Fruit fly (Drosophila melanogaster) whole organism, embryonic: ENCODE results near the gene VhaSFD.

Source experiments
- Atf6 ChIP-seq: fragments of 200-800 bp; sonication (Bioruptor generic); IDR thresholded peaks from 2 replicates; pipeline ENCODE4 v1.3.6; 2022; ENCODE audit warnings: missing biosample characterization, missing genetic modification characterization
- Bgb ChIP-seq: fragments of 200-800 bp; sonication (Bioruptor generic); IDR thresholded peaks from 2 replicates; pipeline ENCODE4 v1.3.6; 2022; ENCODE audit warnings: missing biosample characterization, missing genetic modification characterization; ENCODE audit not compliant: partially characterized antibody
- CG11695 ChIP-seq: fragments of 200-800 bp; sonication (Bioruptor generic); IDR thresholded peaks from 3 replicates; pipeline ENCODE4 v1.3.6; 2022; ENCODE audit warnings: missing biosample characterization, missing genetic modification characterization
- CG12299 ChIP-seq: fragments of 200-800 bp; sonication (Bioruptor generic); optimal IDR thresholded peaks from 2 replicates; lab custom pipeline; 2018; ENCODE audit warnings: missing biosample characterization, mild to moderate bottlenecking, missing genetic modification characterization
- CG13775 ChIP-seq: fragments of 200-800 bp; sonication (Bioruptor generic); optimal IDR thresholded peaks from 3 replicates; lab custom pipeline; 2017; ENCODE audit warnings: missing biosample characterization, mild to moderate bottlenecking, missing genetic modification characterization
- CG14441 ChIP-seq: fragments of 200-800 bp; sonication (Bioruptor generic); IDR thresholded peaks from 2 replicates; pipeline ENCODE4 v1.3.6; 2022; ENCODE audit warnings: missing biosample characterization, missing genetic modification characterization
- CG14667 ChIP-seq: fragments of 200-800 bp; sonication (Bioruptor generic); IDR thresholded peaks from 2 replicates; pipeline ENCODE4 v1.3.6; 2022; ENCODE audit warnings: missing biosample characterization, missing genetic modification characterization
- CG14860 ChIP-seq: fragments of 200-800 bp; sonication (Bioruptor generic); IDR thresholded peaks from 3 replicates; pipeline ENCODE4 v1.3.6; 2022; ENCODE audit warnings: missing biosample characterization, missing genetic modification characterization; ENCODE audit not compliant: partially characterized antibody
- CG14965 ChIP-seq: fragments of 200-800 bp; sonication (Bioruptor generic); optimal IDR thresholded peaks from 2 replicates; lab custom pipeline; 2016; ENCODE audit warnings: missing biosample characterization, missing genetic modification characterization, borderline replicate concordance
- CG15073 ChIP-seq: fragments of 200-800 bp; sonication (Bioruptor generic); optimal IDR thresholded peaks from 2 replicates; lab custom pipeline; 2016; ENCODE audit warnings: missing biosample characterization, missing genetic modification characterization
- CG15479 ChIP-seq: fragments of 200-800 bp; sonication (Bioruptor generic); optimal IDR thresholded peaks from 3 replicates; lab custom pipeline; 2019; ENCODE audit warnings: missing biosample characterization, mild to moderate bottlenecking, missing genetic modification characterization, moderate library complexity
- CG17612 ChIP-seq: fragments of 200-800 bp; sonication (Bioruptor generic); IDR thresholded peaks from 2 replicates; pipeline ENCODE4 v1.3.6; 2022; ENCODE audit warnings: missing biosample characterization, missing genetic modification characterization
- CG1792 ChIP-seq: fragments of 200-800 bp; sonication (Bioruptor generic); optimal IDR thresholded peaks from 2 replicates; lab custom pipeline; 2016; ENCODE audit warnings: missing biosample characterization, missing genetic modification characterization
- CG2129 ChIP-seq: fragments of 200-800 bp; sonication (Bioruptor generic); IDR thresholded peaks from 2 replicates; pipeline ENCODE4 v1.3.6; 2022; ENCODE audit warnings: missing biosample characterization, missing genetic modification characterization; ENCODE audit not compliant: partially characterized antibody
- CG2199 ChIP-seq: fragments of 200-800 bp; sonication (Bioruptor generic); IDR thresholded peaks from 3 replicates; pipeline ENCODE4 v1.3.6; 2022; ENCODE audit warnings: missing biosample characterization, missing genetic modification characterization
- CG30403 ChIP-seq: fragments of 200-800 bp; sonication (Bioruptor generic); optimal IDR thresholded peaks from 3 replicates; lab custom pipeline; 2016; ENCODE audit warnings: missing biosample characterization, missing genetic modification characterization
- CG3281 ChIP-seq: fragments of 200-800 bp; sonication (Bioruptor generic); optimal IDR thresholded peaks from 3 replicates; lab custom pipeline; 2017; ENCODE audit warnings: missing biosample characterization, mild to moderate bottlenecking, missing genetic modification characterization
- CG4328 ChIP-seq: fragments of 200-800 bp; sonication (Bioruptor generic); optimal IDR thresholded peaks from 3 replicates; lab custom pipeline; 2017; ENCODE audit warnings: missing biosample characterization, missing genetic modification reagents, missing genetic modification characterization
- CG7372 ChIP-seq: fragments of 200-800 bp; sonication (Bioruptor generic); IDR thresholded peaks from 2 replicates; pipeline ENCODE4 v1.3.6; 2022; ENCODE audit warnings: missing biosample characterization, missing genetic modification characterization
- CG7786 ChIP-seq: fragments of 200-800 bp; sonication (Bioruptor generic); optimal IDR thresholded peaks from 2 replicates; lab custom pipeline; 2016; ENCODE audit warnings: missing biosample characterization, missing genetic modification characterization
- CG8388 ChIP-seq: fragments of 200-800 bp; sonication (Bioruptor generic); optimal IDR thresholded peaks from 2 replicates; lab custom pipeline; 2019; ENCODE audit warnings: missing biosample characterization, mild to moderate bottlenecking, missing genetic modification characterization, moderate library complexity
- CHES-1-like ChIP-seq: fragments of 200-800 bp; sonication (Bioruptor generic); optimal IDR thresholded peaks from 2 replicates; lab custom pipeline; 2016; ENCODE audit warnings: missing biosample characterization, missing genetic modification characterization
- CrebB ChIP-seq: fragments of 200-800 bp; sonication (Bioruptor generic); optimal IDR thresholded peaks from 3 replicates; lab custom pipeline; 2018; ENCODE audit warnings: missing biosample characterization, mild to moderate bottlenecking, missing genetic modification characterization
- D ChIP-seq, 2 experiments: fragments of 200-800 bp in 1 of 2; fragments of >200 bp in 1 of 2; sonication (Bioruptor generic) in 1 of 2; optimal IDR thresholded peaks; 2 replicates in 1 of 2; 3 replicates in 1 of 2; lab custom pipeline; 2017; ENCODE audit warnings: mild to moderate bottlenecking in 1 of 2, missing biosample characterization in 1 of 2, missing genetic modification characterization in 1 of 2, missing genetic modification reagents in 1 of 2
- Fer2 ChIP-seq: fragments of 200-800 bp; sonication (Bioruptor generic); optimal IDR thresholded peaks from 2 replicates; lab custom pipeline; 2018; ENCODE audit warnings: missing biosample characterization, mild to moderate bottlenecking, missing genetic modification characterization, moderate library complexity
- Gug ChIP-seq: fragments of 200-800 bp; sonication (Bioruptor generic); IDR thresholded peaks from 4 replicates; pipeline ENCODE4 v1.3.6; 2022; ENCODE audit warnings: missing biosample characterization, missing genetic modification characterization
- Jarid2 ChIP-seq: fragments of 200-800 bp; sonication (Bioruptor generic); optimal IDR thresholded peaks from 3 replicates; lab custom pipeline; 2017; ENCODE audit warnings: mild to moderate bottlenecking, missing biosample characterization, missing genetic modification reagents, missing genetic modification characterization
- Mrtf ChIP-seq: fragments of 200-800 bp; sonication (Bioruptor generic); IDR thresholded peaks from 3 replicates; pipeline ENCODE4 v1.3.6; 2022; ENCODE audit warnings: missing biosample characterization, missing genetic modification characterization
- Oli ChIP-seq: fragments of 200-800 bp; sonication (Bioruptor generic); optimal IDR thresholded peaks from 2 replicates; lab custom pipeline; 2018; ENCODE audit warnings: missing biosample characterization, mild to moderate bottlenecking, missing genetic modification characterization, moderate library complexity
- Opbp ChIP-seq: fragments of 200-800 bp; sonication (Bioruptor generic); IDR thresholded peaks from 3 replicates; pipeline ENCODE4 v1.3.6; 2022; ENCODE audit warnings: missing biosample characterization, missing genetic modification characterization; ENCODE audit not compliant: partially characterized antibody
- Ptx1 ChIP-seq: fragments of 200-800 bp; sonication (Bioruptor generic); IDR thresholded peaks from 2 replicates; pipeline ENCODE4 v1.3.6; 2022; ENCODE audit warnings: missing biosample characterization, missing genetic modification characterization
- ash1 ChIP-seq: fragments of 200-800 bp; sonication (Bioruptor generic); optimal IDR thresholded peaks from 2 replicates; lab custom pipeline; 2018; ENCODE audit warnings: missing biosample characterization, mild to moderate bottlenecking, missing genetic modification characterization
- cato ChIP-seq: fragments of 200-800 bp; sonication (Bioruptor generic); optimal IDR thresholded peaks from 2 replicates; lab custom pipeline; 2016; ENCODE audit warnings: missing biosample characterization, missing genetic modification characterization, borderline replicate concordance
- cwo ChIP-seq: fragments of 200-800 bp; sonication (Bioruptor generic); optimal IDR thresholded peaks from 3 replicates; lab custom pipeline; 2017; ENCODE audit warnings: missing biosample characterization, missing genetic modification characterization, mild to moderate bottlenecking, moderate library complexity, missing genetic modification reagents
- dpn ChIP-seq, 2 experiments: fragments of 200-800 bp; sonication (Bioruptor generic); optimal IDR thresholded peaks; 3 replicates each; lab custom pipeline; 2016; ENCODE audit warnings: missing biosample characterization in 2 of 2, missing genetic modification characterization in 2 of 2
- emc ChIP-seq: fragments of 200-800 bp; sonication (Bioruptor generic); optimal IDR thresholded peaks from 2 replicates; lab custom pipeline; 2016; ENCODE audit warnings: missing biosample characterization, missing genetic modification characterization
- eyg ChIP-seq: fragments of 200-800 bp; sonication (Bioruptor generic); optimal IDR thresholded peaks from 3 replicates; lab custom pipeline; 2016; ENCODE audit warnings: missing biosample characterization, missing genetic modification characterization
- fd64A ChIP-seq: fragments of 200-800 bp; sonication (Bioruptor generic); optimal IDR thresholded peaks from 3 replicates; lab custom pipeline; 2018; ENCODE audit warnings: missing biosample characterization, mild to moderate bottlenecking, missing genetic modification characterization
- grn ChIP-seq: fragments of 200-800 bp; sonication (Bioruptor generic); optimal IDR thresholded peaks from 3 replicates; lab custom pipeline; 2017; ENCODE audit warnings: missing biosample characterization, missing genetic modification characterization
- gt ChIP-seq: fragments of 200-800 bp; sonication (Bioruptor generic); IDR thresholded peaks from 2 replicates; pipeline ENCODE4 v1.3.6; 2022; ENCODE audit warnings: missing biosample characterization, missing genetic modification characterization
- klu ChIP-seq: fragments of 200-800 bp; sonication (Bioruptor generic); IDR thresholded peaks from 2 replicates; pipeline ENCODE4 v1.3.6; 2022; ENCODE audit warnings: missing biosample characterization, missing genetic modification characterization
- knrl ChIP-seq: fragments of 200-800 bp; sonication (Bioruptor generic); IDR thresholded peaks from 3 replicates; pipeline ENCODE4 v1.3.6; 2022; ENCODE audit warnings: missing biosample characterization, missing genetic modification characterization; ENCODE audit not compliant: partially characterized antibody
- nom ChIP-seq: fragments of 200-800 bp; sonication (Bioruptor generic); optimal IDR thresholded peaks from 2 replicates; lab custom pipeline; 2017; ENCODE audit warnings: missing biosample characterization, missing genetic modification characterization, mild to moderate bottlenecking, moderate library complexity, missing genetic modification reagents
- rib ChIP-seq: fragments of 200-800 bp; sonication (Bioruptor generic); IDR thresholded peaks from 2 replicates; pipeline ENCODE4 v1.3.6; 2022; ENCODE audit warnings: missing biosample characterization, missing genetic modification characterization
- salm ChIP-seq: fragments of 200-800 bp; sonication (Bioruptor generic); optimal IDR thresholded peaks from 2 replicates; lab custom pipeline; 2018; ENCODE audit warnings: missing biosample characterization, mild to moderate bottlenecking, missing genetic modification characterization
- slbo ChIP-seq: fragments of 200-800 bp; sonication (Bioruptor generic); IDR thresholded peaks from 2 replicates; pipeline ENCODE4 v1.3.6; 2022; ENCODE audit warnings: missing biosample characterization, missing genetic modification characterization
- tap ChIP-seq: fragments of 200-800 bp; optimal IDR thresholded peaks from 3 replicates; lab custom pipeline; 2019; ENCODE audit warnings: missing biosample characterization, mild to moderate bottlenecking, missing genetic modification characterization, moderate library complexity
- zfh2 ChIP-seq: fragments of 200-800 bp; sonication (Bioruptor generic); optimal IDR thresholded peaks from 2 replicates; lab custom pipeline; 2016; ENCODE audit warnings: missing biosample characterization, missing genetic modification characterization

The VhaSFD gene

DNA sequence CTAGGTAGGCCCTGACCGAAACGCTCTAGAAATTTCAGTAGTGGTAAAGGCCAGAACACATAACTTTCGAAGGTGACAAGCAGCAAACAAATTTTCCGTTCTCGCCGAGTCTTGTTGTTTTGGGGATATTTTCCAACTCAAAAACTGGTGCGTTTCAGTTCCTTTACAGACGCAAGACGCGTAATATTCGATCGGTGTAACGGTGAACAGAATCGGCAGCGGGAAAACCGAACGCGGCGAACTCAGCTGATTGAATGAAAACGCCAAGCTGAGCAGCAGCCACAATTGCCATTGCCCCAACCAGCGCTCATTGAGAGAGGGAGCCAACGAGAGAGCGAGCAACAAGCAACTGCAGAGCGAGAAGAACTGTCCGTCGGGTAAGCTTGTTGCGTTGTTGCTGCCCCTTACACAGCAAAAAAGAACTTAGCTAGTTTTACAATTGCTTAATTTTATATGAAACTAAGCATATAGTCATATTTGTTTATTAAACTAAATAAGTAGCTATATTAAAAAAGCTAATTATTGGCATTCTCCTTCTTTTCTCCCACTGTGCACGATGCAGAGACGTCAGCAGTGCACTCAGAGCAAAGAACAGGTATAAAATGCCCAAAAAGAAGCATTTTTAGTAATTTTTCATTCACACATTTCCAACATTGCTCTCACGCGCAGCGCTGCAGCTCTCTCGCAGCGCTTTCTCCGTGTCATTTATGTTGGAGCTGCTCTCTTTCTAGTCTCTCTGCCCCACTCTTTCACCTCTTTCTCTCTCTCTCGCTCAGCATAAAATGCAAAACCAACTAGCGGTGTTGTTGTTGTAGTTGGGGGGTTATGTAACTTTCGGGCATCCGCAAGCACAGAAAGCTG is 11.6 kb downstream of the VhaSFD start, which contains the start of the genes Cyt-c-d and CG31808 (continued):
- TF ChIP-seq Opbp (GFP tag; lab: Robert Waterston, UW): no peak
- peak; percentile 91 for TF ChIP-seq CG4328
- TF ChIP-seq CG14441: peak; percentile 97
- TF ChIP-seq CG3281 (GFP tag; lab: Kevin White, UChicago): peak; percentile 93
- peak; percentile 84 for TF ChIP-seq Fer2 (tag; lab: Kevin White, UChicago)
- 0 out of 3 replicates have a peak, but pooled peaks have one; percentile 12 for TF ChIP-seq CG14860
- TF ChIP-seq grn (GFP tag; lab: Kevin White, UChicago): peak; percentile 76
- TF ChIP-seq dpn (GFP tag; optimal IDR thresholded peaks at IDR 0.05; lab: Kevin White, UChicago): peak; percentile 95 to 97
- TF ChIP-seq klu: peak; percentile 87
- TF ChIP-seq CG15073 (GFP tag; lab: Kevin White, UChicago): peak; percentile 80
- TF ChIP-seq Bgb (GFP tag; lab: Robert Waterston, UW): peak; percentile 58
- peak; percentile 95 for TF ChIP-seq CG7372
- TF ChIP-seq CG15479: no peak
- peak; percentile 97 for TF ChIP-seq CG2199
- TF ChIP-seq ash1 (GFP tag; lab: Kevin White, UChicago): no peak
- TF ChIP-seq D (optimal IDR thresholded peaks at IDR 0.05; lab: Kevin White, UChicago): no peak
- peak; percentile 97 for TF ChIP-seq D (GFP tag; optimal IDR thresholded peaks at IDR 0.05; lab: Kevin White, UChicago)
- TF ChIP-seq CG12299 (tag; lab: Kevin White, UChicago): peak; percentile 96
- peak; percentile 58 for TF ChIP-seq CG14965
- peak; percentile 96 for TF ChIP-seq Mrtf (GFP tag; lab: Robert Waterston, UW)
- peak; percentile 96 for TF ChIP-seq Atf6 (GFP tag; lab: Robert Waterston, UW)
- TF ChIP-seq CG8388 (GFP tag; lab: Kevin White, UChicago): peak; percentile 97
- TF ChIP-seq gt: peak; percentile 95
- no peak for TF ChIP-seq knrl
- TF ChIP-seq nom (GFP tag; lab: Kevin White, UChicago): peak; percentile 89
- TF ChIP-seq CG7786 (GFP tag; lab: Kevin White, UChicago): peak; percentile 89
- peak; percentile 72 for TF ChIP-seq emc (GFP tag; lab: Kevin White, UChicago)
- TF ChIP-seq CG17612 (GFP tag; lab: Robert Waterston, UW): peak; percentile 85
- TF ChIP-seq Ptx1 (GFP tag; lab: Robert Waterston, UW): peak; percentile 98
- peak; percentile 97 for TF ChIP-seq CG11695 (GFP tag; lab: Robert Waterston, UW)
- TF ChIP-seq CG2129 (GFP tag; lab: Robert Waterston, UW): no peak
- peak; percentile 92 for TF ChIP-seq Gug (GFP tag; lab: Robert Waterston, UW)
- peak; percentile 90 for TF ChIP-seq CG1792 (GFP tag; lab: Kevin White, UChicago)
- peak; percentile 94 for TF ChIP-seq fd64A (GFP tag; lab: Kevin White, UChicago)
- peak; percentile 83 for TF ChIP-seq Jarid2
- peak; percentile 96 for TF ChIP-seq slbo (GFP tag; lab: Robert Waterston, UW)
- TF ChIP-seq Oli (tag; lab: Kevin White, UChicago): peak; percentile 98
- peak; percentile 97 for TF ChIP-seq CG13775
- peak; percentile 80 for TF ChIP-seq CHES-1-like (GFP tag; lab: Kevin White, UChicago)
- TF ChIP-seq eyg: peak; percentile 83
- TF ChIP-seq tap (tag; lab: Kevin White, UChicago): peak; percentile 97
- TF ChIP-seq CG30403: peak; percentile 98
- TF ChIP-seq zfh2 (GFP tag; lab: Kevin White, UChicago): peak; percentile 75
- peak; percentile 98 for TF ChIP-seq salm (tag; lab: Kevin White, UChicago)
- TF ChIP-seq cwo (GFP tag; lab: Kevin White, UChicago): peak; percentile 91
- peak; percentile 89 for TF ChIP-seq rib (GFP tag; lab: Robert Waterston, UW)
- TF ChIP-seq CG14667 (GFP tag; lab: Robert Waterston, UW): peak; percentile 96
- peak; percentile 95 for TF ChIP-seq CrebB (tag; lab: Kevin White, UChicago)
- TF ChIP-seq cato: peak; percentile 95
